Worm (Caenorhabditis elegans): ENCODE data around the gene ddr-1.
A peak's percentile ranks its signal among the peaks of the same experiment; 100 is the strongest.

Gene ddr-1

ce11 chrX:5514984-5515383 lies 54.0 kb downstream of the ddr-1 start, which contains the start of gene T23F2.4:
TSS of gene T23F2.4 (minus strand) at chrX:5515084.
- TF ChIP-seq dmd-4 (tag; optimal IDR thresholded peaks at IDR 0.05) (no peak), mdl-1 (tag; optimal IDR thresholded peaks at IDR 0.05) (no peak), unc-62 (GFP tag; optimal IDR thresholded peaks at IDR 0.05) (no peak), unc-55 (GFP tag; optimal IDR thresholded peaks at IDR 0.05) (no peak), lsy-2 (tag; optimal IDR thresholded peaks at IDR 0.05) (no peak), snpc-4 (tag; optimal IDR thresholded peaks at IDR 0.05) (no peak), nhr-6 (tag; optimal IDR thresholded peaks at IDR 0.05) (no peak), aly-2 (tag; optimal IDR thresholded peaks at IDR 0.05) (no peak), mab-5 (tag; optimal IDR thresholded peaks at IDR 0.05) (no peak), nhr-23 (tag; optimal IDR thresholded peaks at IDR 0.05) (no peak)

- TF ChIP-seq sma-9 (GFP tag; optimal IDR thresholded peaks at IDR 0.05) (peak; percentile 57), sma-9 (tag; optimal IDR thresholded peaks at IDR 0.05) (no peak), nhr-129 (tag; optimal IDR thresholded peaks at IDR 0.05) (peak; percentile 3), sem-4 (tag; optimal IDR thresholded peaks at IDR 0.05) (peak; percentile 39), nhr-12 (tag; optimal IDR thresholded peaks at IDR 0.05) (no peak), nhr-237 (tag; optimal IDR thresholded peaks at IDR 0.05) (no peak), elt-1 (tag; optimal IDR thresholded peaks at IDR 0.05) (no peak), nhr-21 (tag; optimal IDR thresholded peaks at IDR 0.05) (no peak), skn-1 (tag; optimal IDR thresholded peaks at IDR 0.05) (no peak), lsy-2 (tag; optimal IDR thresholded peaks at IDR 0.05) (no peak), gmeb-1 (tag; optimal IDR thresholded peaks at IDR 0.05) (no peak)
Observed at ce11 chrX:5515459-5515858, 54.4 kb downstream of the ddr-1 start.

- TF ChIP-seq nhr-129 (tag; optimal IDR thresholded peaks at IDR 0.05), result peak; percentile 40
- no peak for TF ChIP-seq mab-5 (tag; optimal IDR thresholded peaks at IDR 0.05)
- TF ChIP-seq crh-2 (tag; optimal IDR thresholded peaks at IDR 0.05), result peak; percentile 42
- TF ChIP-seq ama-1 (optimal IDR thresholded peaks at IDR 0.05), result no peak
- no peak for TF ChIP-seq lsy-2 (tag; optimal IDR thresholded peaks at IDR 0.05)
- TF ChIP-seq aly-2 (tag; optimal IDR thresholded peaks at IDR 0.05), result no peak
- no peak for TF ChIP-seq unc-39 (tag; optimal IDR thresholded peaks at IDR 0.05)
- TF ChIP-seq nhr-25 (tag; optimal IDR thresholded peaks at IDR 0.05), result peak; percentile 18
- no peak for TF ChIP-seq ceh-16 (tag; optimal IDR thresholded peaks at IDR 0.05)
Observed at ce11 chrX:5516365-5516764, 55.3 kb downstream of the ddr-1 start.

All from whole organism, L2 larva.